Fruit fly (Drosophila melanogaster) whole organism, adult: ENCODE data around the gene CecA2.
A peak's percentile ranks its signal among the peaks of the same experiment; 100 is the strongest.

Experiments used
- CG11617 ChIP-seq: fragments of 200-800 bp; sonication (Bioruptor generic); optimal IDR thresholded peaks from 2 replicates; lab custom pipeline; 2017; ENCODE audit warnings: mild to moderate bottlenecking, missing biosample characterization, missing genetic modification reagents, missing genetic modification characterization
- CG12768 ChIP-seq: fragments of 200-800 bp; sonication (Bioruptor generic); optimal IDR thresholded peaks from 2 replicates; lab custom pipeline; 2017; ENCODE audit warnings: missing biosample characterization, missing genetic modification characterization, mild to moderate bottlenecking, moderate library complexity, missing genetic modification reagents
- CG14711 ChIP-seq: fragments of 200-800 bp; sonication (Bioruptor generic); optimal IDR thresholded peaks from 2 replicates; lab custom pipeline; 2018; ENCODE audit warnings: missing biosample characterization, mild to moderate bottlenecking, missing genetic modification characterization, moderate library complexity
- CG1620 ChIP-seq: fragments of 200-800 bp; sonication (Bioruptor generic); optimal IDR thresholded peaks from 2 replicates; lab custom pipeline; 2016; ENCODE audit warnings: missing biosample characterization, missing genetic modification characterization
- CG33017 ChIP-seq: fragments of 200-800 bp; sonication (Bioruptor generic); optimal IDR thresholded peaks from 2 replicates; lab custom pipeline; 2018; ENCODE audit warnings: missing biosample characterization, mild to moderate bottlenecking, missing genetic modification characterization, moderate library complexity
- CG5204 ChIP-seq: fragments of 200-800 bp; sonication (Bioruptor generic); optimal IDR thresholded peaks from 2 replicates; lab custom pipeline; 2016; ENCODE audit warnings: missing biosample characterization, missing genetic modification characterization
- CG7045 ChIP-seq: fragments of 200-800 bp; sonication (Bioruptor generic); optimal IDR thresholded peaks from 2 replicates; lab custom pipeline; 2017; ENCODE audit warnings: missing biosample characterization, mild to moderate bottlenecking, missing genetic modification characterization
- CG7101 ChIP-seq: fragments of 200-800 bp; sonication (Bioruptor generic); optimal IDR thresholded peaks from 2 replicates; lab custom pipeline; 2018; ENCODE audit warnings: missing biosample characterization, mild to moderate bottlenecking, missing genetic modification characterization, moderate library complexity
- Clk ChIP-seq: fragments of 200-800 bp; sonication (Bioruptor generic); optimal IDR thresholded peaks from 2 replicates; lab custom pipeline; 2017; ENCODE audit warnings: missing biosample characterization, missing genetic modification characterization
- Crg-1 ChIP-seq: fragments of 200-800 bp; sonication (Bioruptor generic); optimal IDR thresholded peaks from 2 replicates; lab custom pipeline; 2016; ENCODE audit warnings: missing biosample characterization, missing genetic modification characterization
- Hr96 ChIP-seq: fragments of 200-800 bp; sonication (Bioruptor generic); optimal IDR thresholded peaks from 2 replicates; lab custom pipeline; 2016; ENCODE audit warnings: missing biosample characterization, missing genetic modification characterization
- Mnt ChIP-seq: fragments of 200-800 bp; sonication (Bioruptor generic); optimal IDR thresholded peaks from 2 replicates; lab custom pipeline; 2016; ENCODE audit warnings: missing biosample characterization, mild to moderate bottlenecking, missing genetic modification characterization
- bab1 ChIP-seq: fragments of 200-800 bp; sonication (Bioruptor generic); optimal IDR thresholded peaks from 3 replicates; lab custom pipeline; 2019; ENCODE audit warnings: missing biosample characterization, mild to moderate bottlenecking, missing genetic modification characterization, moderate library complexity
- cic ChIP-seq: fragments of 200-800 bp; sonication (Bioruptor generic); optimal IDR thresholded peaks from 2 replicates; lab custom pipeline; 2017; ENCODE audit warnings: missing biosample characterization, mild to moderate bottlenecking, missing genetic modification characterization, moderate library complexity
- cnc ChIP-seq, 2 experiments: fragments of >200 bp; optimal IDR thresholded peaks; 2 replicates each; lab custom pipeline; 2017
- kay ChIP-seq: fragments of 200-800 bp; sonication (Bioruptor generic); peaks from one replicate; lab custom pipeline; 2016; ENCODE audit warnings: missing biosample characterization, missing genetic modification characterization, borderline replicate concordance
- ovo ChIP-seq: fragments of 200-800 bp; sonication (Bioruptor generic); optimal IDR thresholded peaks from 2 replicates; lab custom pipeline; 2016; ENCODE audit warnings: missing biosample characterization, missing genetic modification characterization
- pad ChIP-seq: fragments of 200-800 bp; sonication (Bioruptor generic); optimal IDR thresholded peaks from 3 replicates; lab custom pipeline; 2017; ENCODE audit warnings: missing biosample characterization, missing genetic modification characterization, mild to moderate bottlenecking, moderate library complexity, missing genetic modification reagents
- tj ChIP-seq: fragments of 200-800 bp; sonication (Bioruptor generic); optimal IDR thresholded peaks from 3 replicates; lab custom pipeline; 2017; ENCODE audit warnings: missing biosample characterization, mild to moderate bottlenecking, missing genetic modification characterization, moderate library complexity
- toe ChIP-seq: fragments of 200-800 bp; sonication (Bioruptor generic); optimal IDR thresholded peaks from 2 replicates; lab custom pipeline; 2016; ENCODE audit warnings: missing biosample characterization, missing genetic modification characterization

Gene CecA2

DNA sequence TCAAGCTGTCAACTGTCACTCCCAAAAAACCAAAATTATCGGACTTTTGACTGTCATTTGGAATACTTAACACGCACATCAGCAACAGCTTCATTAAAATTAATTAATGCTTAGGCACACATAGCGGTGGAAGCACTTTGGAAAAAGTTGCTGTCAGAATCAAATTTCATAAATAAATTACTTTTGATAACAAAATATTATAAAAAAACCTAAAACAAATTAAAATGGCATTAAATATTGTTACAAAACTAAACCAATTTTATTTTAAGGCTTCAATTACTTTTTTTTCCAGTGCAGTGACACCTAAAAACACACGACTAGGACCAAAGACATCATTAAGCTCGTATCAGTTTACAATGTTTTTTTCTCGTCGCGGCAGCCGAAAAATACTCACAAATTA is 44.3 kb downstream of the CecA2 start:
- TF ChIP-seq Crg-1 = no peak
- TF ChIP-seq CG1620 (GFP tag; lab: Kevin White, UChicago) = no peak
- no peak for TF ChIP-seq CG7045 (GFP tag; lab: Kevin White, UChicago)
- TF ChIP-seq bab1 (GFP tag; lab: Kevin White, UChicago) = no peak
- no peak for TF ChIP-seq pad (GFP tag; lab: Kevin White, UChicago)
- TF ChIP-seq kay = no peak
- TF ChIP-seq ovo (GFP tag; lab: Kevin White, UChicago) = no peak
- TF ChIP-seq CG12768 (GFP tag; lab: Kevin White, UChicago) = no peak
- TF ChIP-seq cnc (optimal IDR thresholded peaks at IDR 0.05; lab: Kevin White, UChicago) = no peak

DNA sequence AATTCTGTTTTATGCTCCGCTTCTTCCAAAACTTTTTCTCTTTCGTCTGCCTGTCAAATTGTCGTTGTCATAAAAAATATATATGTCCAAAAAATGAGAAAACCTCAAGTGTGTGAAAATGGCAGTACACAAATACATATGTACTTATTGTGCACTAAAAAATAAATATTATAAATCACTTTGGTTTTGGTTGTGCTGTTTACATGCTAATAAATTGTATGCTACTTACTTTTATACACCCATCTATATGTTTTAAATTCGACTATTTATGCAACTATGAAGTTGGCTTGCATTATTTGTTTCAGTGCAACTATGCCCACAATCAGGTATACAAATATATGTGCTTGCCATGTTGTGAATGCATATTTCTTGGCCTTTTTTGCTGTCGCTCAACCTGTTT is 45.6 kb downstream of the CecA2 start:
- no peak for TF ChIP-seq Mnt (GFP tag; lab: Kevin White, UChicago)

DNA sequence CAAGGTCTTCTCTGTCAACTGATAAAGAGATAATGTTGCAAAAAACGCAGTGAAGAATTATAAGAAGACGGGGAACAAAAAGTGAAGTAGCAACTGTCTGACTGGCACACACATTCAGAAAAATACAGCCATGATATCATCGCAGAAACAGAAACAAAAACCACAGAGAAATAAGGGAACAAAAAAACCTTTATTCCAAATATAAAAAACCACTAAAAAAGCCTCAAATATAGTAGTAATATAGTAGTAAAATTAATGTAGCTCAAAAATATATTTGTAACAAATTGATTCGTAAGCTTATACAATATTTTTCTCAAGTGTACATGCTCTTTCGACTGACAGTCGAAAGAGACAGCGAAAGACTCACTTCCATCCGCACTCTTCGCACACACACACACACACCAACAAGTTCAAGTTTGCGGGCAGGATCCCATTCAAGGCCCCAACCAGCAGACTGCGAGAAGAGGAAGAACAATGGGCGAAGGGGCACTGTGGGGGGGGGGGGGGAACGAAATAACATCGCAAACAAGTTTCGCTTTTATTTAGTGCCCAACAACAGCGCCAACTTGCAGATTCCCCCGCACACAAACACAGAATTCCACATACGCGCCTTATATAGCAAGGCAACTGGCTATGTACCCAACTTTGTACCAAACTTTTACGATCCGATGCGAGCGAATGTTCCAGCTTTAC is 46.5 kb downstream of the CecA2 start:
- no peak for TF ChIP-seq CG11617 (GFP tag; lab: Kevin White, UChicago)
- no peak for TF ChIP-seq cnc (optimal IDR thresholded peaks at IDR 0.05; lab: Kevin White, UChicago)
- no peak for TF ChIP-seq tj (GFP tag; lab: Kevin White, UChicago)
- no peak for TF ChIP-seq Mnt (GFP tag; lab: Kevin White, UChicago)
- no peak for TF ChIP-seq CG33017 (tag; lab: Kevin White, UChicago)
- TF ChIP-seq CG14711 (tag; lab: Kevin White, UChicago) = no peak
- no peak for TF ChIP-seq cic (GFP tag; lab: Kevin White, UChicago)
- TF ChIP-seq toe (GFP tag; lab: Kevin White, UChicago) = no peak
- TF ChIP-seq CG7045 (GFP tag; lab: Kevin White, UChicago) = no peak
- no peak for TF ChIP-seq CG12768 (GFP tag; lab: Kevin White, UChicago)
- TF ChIP-seq kay = no peak
- no peak for TF ChIP-seq ovo (GFP tag; lab: Kevin White, UChicago)
- no peak for TF ChIP-seq CG5204
- no peak for TF ChIP-seq pad (GFP tag; lab: Kevin White, UChicago)
- no peak for TF ChIP-seq Clk
- TF ChIP-seq bab1 (GFP tag; lab: Kevin White, UChicago) = no peak
- no peak for TF ChIP-seq Crg-1
- TF ChIP-seq CG1620 (GFP tag; lab: Kevin White, UChicago) = no peak
- no peak for TF ChIP-seq CG7101 (tag; lab: Kevin White, UChicago)

dm6 chr3R:30258991-30259351 is 47.0 kb downstream of the CecA2 start:
- TF ChIP-seq cic (GFP tag; lab: Kevin White, UChicago) = no peak
- TF ChIP-seq Mnt (GFP tag; lab: Kevin White, UChicago) = no peak
- TF ChIP-seq CG12768 (GFP tag; lab: Kevin White, UChicago) = no peak
- no peak for TF ChIP-seq CG1620 (GFP tag; lab: Kevin White, UChicago)
- TF ChIP-seq Hr96 (GFP tag; lab: Kevin White, UChicago) = no peak
- no peak for TF ChIP-seq bab1 (GFP tag; lab: Kevin White, UChicago)
- TF ChIP-seq CG7101 (tag; lab: Kevin White, UChicago) = no peak
- TF ChIP-seq ovo (GFP tag; lab: Kevin White, UChicago) = no peak
- no peak for TF ChIP-seq kay
- TF ChIP-seq pad (GFP tag; lab: Kevin White, UChicago) = no peak
- no peak for TF ChIP-seq CG33017 (tag; lab: Kevin White, UChicago)

DNA sequence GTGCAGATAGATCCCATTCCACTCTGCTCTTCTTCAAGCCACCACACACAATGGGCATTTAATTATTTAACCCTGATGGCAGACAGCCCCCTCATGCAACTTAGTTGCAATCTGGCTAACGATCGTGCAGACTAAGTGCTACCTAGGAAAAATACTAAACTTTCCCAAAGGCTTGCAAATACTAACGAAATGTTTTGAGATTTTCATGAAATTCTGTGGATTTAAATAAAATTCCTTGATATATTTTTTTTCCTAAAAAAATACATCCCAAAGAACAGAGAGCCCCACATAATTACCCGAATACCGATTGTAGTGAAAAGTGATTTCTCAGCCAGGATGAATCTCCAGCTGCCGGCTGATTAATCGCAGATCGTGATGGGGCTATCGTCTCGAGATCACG is 47.6 kb downstream of the CecA2 start:
- TF ChIP-seq CG11617 (GFP tag; lab: Kevin White, UChicago) (no peak), kay (no peak), tj (GFP tag; lab: Kevin White, UChicago) (no peak), cic (GFP tag; lab: Kevin White, UChicago) (no peak)

DNA sequence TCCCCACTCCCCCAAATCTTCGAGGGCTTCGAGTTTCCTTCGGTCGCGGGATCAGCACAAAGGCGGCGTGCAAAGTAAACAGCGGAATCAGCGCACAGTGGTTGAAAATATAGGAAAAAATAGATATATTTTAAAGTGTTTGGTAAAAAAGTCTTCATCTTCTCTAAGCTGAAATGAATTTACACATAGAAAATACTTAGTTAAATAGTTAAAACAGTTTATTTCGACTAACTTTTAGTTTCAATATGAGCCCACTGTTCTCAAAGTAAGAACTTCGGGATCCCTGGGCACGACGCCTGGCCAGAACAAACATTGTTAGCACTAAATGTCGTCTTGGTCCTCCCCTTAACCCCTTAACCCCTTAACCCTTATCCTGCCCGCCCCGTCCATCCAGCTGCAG is 49.9 kb downstream of the CecA2 start:
- TF ChIP-seq CG7101 (tag; lab: Kevin White, UChicago) = no peak
- peak; percentile 10 for TF ChIP-seq tj (GFP tag; lab: Kevin White, UChicago)
- TF ChIP-seq toe (GFP tag; lab: Kevin White, UChicago) = no peak
- no peak for TF ChIP-seq Clk
- TF ChIP-seq cnc (optimal IDR thresholded peaks at IDR 0.05; lab: Kevin White, UChicago) = no peak
- TF ChIP-seq kay = no peak
- TF ChIP-seq Hr96 (GFP tag; lab: Kevin White, UChicago) = no peak
